Fruit fly (Drosophila melanogaster) whole organism, embryonic: ENCODE results near the gene rho-5.
A peak's percentile ranks its signal among the peaks of the same experiment; 100 is the strongest.

Experiments
- Atf-2 ChIP-seq: fragments of 200-800 bp; sonication (Bioruptor generic); optimal IDR thresholded peaks from 2 replicates; lab custom pipeline; 2016; ENCODE audit warnings: missing biosample characterization, missing genetic modification characterization
- B-H1 ChIP-seq: fragments of 200-800 bp; sonication (Bioruptor generic); IDR thresholded peaks from 3 replicates; pipeline ENCODE4 v1.3.6; 2022; ENCODE audit warnings: missing biosample characterization, missing genetic modification characterization
- Bgb ChIP-seq: fragments of 200-800 bp; sonication (Bioruptor generic); IDR thresholded peaks from 2 replicates; pipeline ENCODE4 v1.3.6; 2022; ENCODE audit warnings: missing biosample characterization, missing genetic modification characterization; ENCODE audit not compliant: partially characterized antibody
- CG1233 ChIP-seq: fragments of 200-800 bp; sonication (Bioruptor generic); optimal IDR thresholded peaks from 4 replicates; lab custom pipeline; 2018; ENCODE audit warnings: missing biosample characterization, mild to moderate bottlenecking, missing genetic modification characterization
- CG12391 ChIP-seq: fragments of 200-800 bp; sonication (Bioruptor generic); optimal IDR thresholded peaks from 3 replicates; lab custom pipeline; 2018; ENCODE audit warnings: missing biosample characterization, mild to moderate bottlenecking, missing genetic modification characterization, moderate library complexity
- CG13296 ChIP-seq: fragments of 200-800 bp; sonication (Bioruptor generic); optimal IDR thresholded peaks from 3 replicates; lab custom pipeline; 2018; ENCODE audit warnings: missing biosample characterization, mild to moderate bottlenecking, missing genetic modification characterization
- CG1529 ChIP-seq: fragments of 200-800 bp; sonication (Bioruptor generic); optimal IDR thresholded peaks from 3 replicates; lab custom pipeline; 2018; ENCODE audit warnings: missing biosample characterization, missing genetic modification characterization
- CG15514 ChIP-seq: fragments of 200-800 bp; sonication (Bioruptor generic); optimal IDR thresholded peaks from 3 replicates; lab custom pipeline; 2017; ENCODE audit warnings: missing biosample characterization, missing genetic modification characterization, mild to moderate bottlenecking, moderate library complexity, missing genetic modification reagents
- CG17359 ChIP-seq: fragments of 200-800 bp; sonication (Bioruptor generic); optimal IDR thresholded peaks from 3 replicates; lab custom pipeline; 2018; ENCODE audit warnings: missing biosample characterization, mild to moderate bottlenecking, missing genetic modification characterization, moderate library complexity
- CG1792 ChIP-seq: fragments of 200-800 bp; sonication (Bioruptor generic); optimal IDR thresholded peaks from 2 replicates; lab custom pipeline; 2016; ENCODE audit warnings: missing biosample characterization, missing genetic modification characterization
- CG18619 ChIP-seq: fragments of 200-800 bp; sonication (Bioruptor generic); optimal IDR thresholded peaks from 3 replicates; lab custom pipeline; 2017; ENCODE audit warnings: missing biosample characterization, mild to moderate bottlenecking, missing genetic modification characterization
- CG30431 ChIP-seq: fragments of 200-800 bp; sonication (Bioruptor generic); optimal IDR thresholded peaks from 2 replicates; lab custom pipeline; 2017; ENCODE audit warnings: missing biosample characterization, missing genetic modification characterization
- CG34376 ChIP-seq: fragments of 200-800 bp; sonication (Bioruptor generic); optimal IDR thresholded peaks from 2 replicates; lab custom pipeline; 2018; ENCODE audit warnings: missing biosample characterization, mild to moderate bottlenecking, missing genetic modification characterization
- CG3726 ChIP-seq: fragments of 200-800 bp; sonication (Bioruptor generic); IDR thresholded peaks from 3 replicates; pipeline ENCODE4, ENCODE4 v1.3.6; 2022; ENCODE audit warnings: missing biosample characterization, missing genetic modification characterization
- CG3995 ChIP-seq: fragments of 200-800 bp; sonication (Bioruptor generic); optimal IDR thresholded peaks from 3 replicates; lab custom pipeline; 2016; ENCODE audit warnings: missing biosample characterization, missing genetic modification characterization
- CG4328 ChIP-seq: fragments of 200-800 bp; sonication (Bioruptor generic); optimal IDR thresholded peaks from 3 replicates; lab custom pipeline; 2017; ENCODE audit warnings: missing biosample characterization, missing genetic modification reagents, missing genetic modification characterization
- CG4730 ChIP-seq: fragments of 200-800 bp; sonication (Bioruptor generic); IDR thresholded peaks from 2 replicates; pipeline ENCODE4 v1.3.6; 2022; ENCODE audit warnings: missing biosample characterization, missing genetic modification characterization
- CG7357 ChIP-seq: fragments of 200-800 bp; sonication (Bioruptor generic); IDR thresholded peaks from 3 replicates; pipeline ENCODE4 v1.3.6; 2022; ENCODE audit warnings: missing biosample characterization, missing genetic modification characterization
- CG7556 ChIP-seq: fragments of 200-800 bp; sonication (Bioruptor generic); optimal IDR thresholded peaks from 2 replicates; lab custom pipeline; 2017; ENCODE audit warnings: missing biosample characterization, mild to moderate bottlenecking, missing genetic modification characterization
- CG8089 ChIP-seq: fragments of 200-800 bp; sonication (Bioruptor generic); optimal IDR thresholded peaks from 3 replicates; lab custom pipeline; 2016; ENCODE audit warnings: missing biosample characterization, missing genetic modification characterization
- CG8765 ChIP-seq: fragments of 200-800 bp; sonication (Bioruptor generic); IDR thresholded peaks from 2 replicates; pipeline ENCODE4 v1.3.6; 2022; ENCODE audit warnings: missing biosample characterization, missing genetic modification characterization
- Camta ChIP-seq: fragments of 200-800 bp; sonication (Bioruptor generic); optimal IDR thresholded peaks from 2 replicates; lab custom pipeline; 2016; ENCODE audit warnings: missing biosample characterization, missing genetic modification characterization
- CkIIα-i1 ChIP-seq: fragments of 200-800 bp; sonication (Bioruptor generic); IDR thresholded peaks from 2 replicates; pipeline ENCODE4 v1.3.6; 2022; ENCODE audit warnings: missing biosample characterization, missing genetic modification characterization
- CrebB ChIP-seq: fragments of 200-800 bp; sonication (Bioruptor generic); optimal IDR thresholded peaks from 3 replicates; lab custom pipeline; 2018; ENCODE audit warnings: missing biosample characterization, mild to moderate bottlenecking, missing genetic modification characterization
- Dad ChIP-seq: fragments of 200-800 bp; sonication (Bioruptor generic); optimal IDR thresholded peaks from 3 replicates; lab custom pipeline; 2016; ENCODE audit warnings: missing biosample characterization, missing genetic modification characterization
- Lhr ChIP-seq: fragments of 200-800 bp; sonication (Bioruptor generic); optimal IDR thresholded peaks from 3 replicates; lab custom pipeline; 2017; ENCODE audit warnings: mild to moderate bottlenecking, missing biosample characterization, missing genetic modification reagents, missing genetic modification characterization
- NC2β ChIP-seq: fragments of 200-800 bp; sonication (Bioruptor generic); optimal IDR thresholded peaks from 2 replicates; lab custom pipeline; 2016; ENCODE audit warnings: missing biosample characterization, missing genetic modification characterization
- NfI ChIP-seq: fragments of 200-800 bp; sonication (Bioruptor generic); optimal IDR thresholded peaks from 3 replicates; lab custom pipeline; 2018; ENCODE audit warnings: missing biosample characterization, mild to moderate bottlenecking, missing genetic modification characterization, moderate library complexity
- Stat92E ChIP-seq, 3 experiments: fragments of >200 bp in 2 of 3; fragments of 200-800 bp in 1 of 3; sonication (Bioruptor generic) in 1 of 3; optimal IDR thresholded peaks; 2 replicates each; lab custom pipeline; 2017 to 2019; ENCODE audit warnings: missing biosample characterization in 3 of 3, missing genetic modification characterization in 3 of 3, mild to moderate bottlenecking in 1 of 3, moderate library complexity in 1 of 3
- ab ChIP-seq: fragments of 200-800 bp; sonication (Bioruptor generic); optimal IDR thresholded peaks from 2 replicates; lab custom pipeline; 2016; ENCODE audit warnings: missing biosample characterization, missing genetic modification characterization
- ase ChIP-seq: fragments of 200-800 bp; sonication (Bioruptor generic); IDR thresholded peaks from 3 replicates; pipeline ENCODE4 v1.3.6; 2022; ENCODE audit warnings: missing biosample characterization, missing genetic modification characterization
- bab2 ChIP-seq: fragments of 200-800 bp; sonication (Bioruptor generic); optimal IDR thresholded peaks from 2 replicates; lab custom pipeline; 2016; ENCODE audit warnings: missing biosample characterization, missing genetic modification characterization
- bigmax ChIP-seq: fragments of 200-800 bp; sonication (Bioruptor generic); optimal IDR thresholded peaks from 2 replicates; lab custom pipeline; 2018; ENCODE audit warnings: missing biosample characterization, mild to moderate bottlenecking, missing genetic modification characterization
- cas ChIP-seq: fragments of 200-800 bp; sonication (Bioruptor generic); IDR thresholded peaks from 2 replicates; pipeline ENCODE4 v1.3.6; 2022; ENCODE audit warnings: missing biosample characterization, missing genetic modification characterization
- caup ChIP-seq: fragments of 200-800 bp; sonication (Bioruptor generic); optimal IDR thresholded peaks from 3 replicates; lab custom pipeline; 2017; ENCODE audit warnings: missing biosample characterization, mild to moderate bottlenecking, missing genetic modification characterization, moderate library complexity; ENCODE audit not compliant: severe bottlenecking
- ci ChIP-seq: fragments of 200-800 bp; sonication (Bioruptor generic); IDR thresholded peaks from 3 replicates; pipeline ENCODE4 v1.3.6; 2022; ENCODE audit warnings: missing biosample characterization, missing genetic modification characterization
- cwo ChIP-seq: fragments of 200-800 bp; sonication (Bioruptor generic); optimal IDR thresholded peaks from 3 replicates; lab custom pipeline; 2017; ENCODE audit warnings: missing biosample characterization, missing genetic modification characterization, mild to moderate bottlenecking, moderate library complexity, missing genetic modification reagents
- dati ChIP-seq: fragments of 200-800 bp; sonication (Bioruptor generic); IDR thresholded peaks from 2 replicates; pipeline ENCODE4 v1.3.6; 2022; ENCODE audit warnings: missing biosample characterization, missing genetic modification characterization
- fd3F ChIP-seq: fragments of 200-800 bp; sonication (Bioruptor generic); optimal IDR thresholded peaks from 2 replicates; lab custom pipeline; 2018; ENCODE audit warnings: missing biosample characterization, mild to moderate bottlenecking, missing genetic modification characterization, moderate library complexity
- gce ChIP-seq: fragments of 200-800 bp; sonication (Bioruptor generic); IDR thresholded peaks from 3 replicates; pipeline ENCODE4 v1.3.6; 2022; ENCODE audit warnings: missing biosample characterization, missing genetic modification characterization
- gt ChIP-seq: fragments of 200-800 bp; sonication (Bioruptor generic); IDR thresholded peaks from 2 replicates; pipeline ENCODE4 v1.3.6; 2022; ENCODE audit warnings: missing biosample characterization, missing genetic modification characterization
- jigr1 ChIP-seq: fragments of 200-800 bp; sonication (Bioruptor generic); IDR thresholded peaks from 3 replicates; pipeline ENCODE4 v1.3.6; 2022; ENCODE audit warnings: missing biosample characterization, missing genetic modification characterization
- lmd ChIP-seq: fragments of 200-800 bp; sonication (Bioruptor generic); IDR thresholded peaks from 2 replicates; pipeline ENCODE4 v1.3.6; 2022; ENCODE audit warnings: missing biosample characterization, missing genetic modification characterization
- lola ChIP-seq, 3 experiments: fragments of >200 bp in 2 of 3; fragments of 200-800 bp in 1 of 3; sonication (Bioruptor generic) in 1 of 3; optimal IDR thresholded peaks; 2 replicates each; lab custom pipeline; 2017 to 2019; ENCODE audit warnings: missing biosample characterization in 3 of 3, missing genetic modification characterization in 3 of 3, mild to moderate bottlenecking in 1 of 3, moderate library complexity in 1 of 3
- nerfin-1 ChIP-seq: fragments of 200-800 bp; sonication (Bioruptor generic); optimal IDR thresholded peaks from 3 replicates; lab custom pipeline; 2019; ENCODE audit warnings: missing biosample characterization, mild to moderate bottlenecking, missing genetic modification characterization, moderate library complexity
- pho ChIP-seq: fragments of 200-800 bp; sonication (Bioruptor generic); optimal IDR thresholded peaks from 2 replicates; lab custom pipeline; 2016; ENCODE audit warnings: missing biosample characterization, missing genetic modification characterization
- prd ChIP-seq, 3 experiments: fragments of >200 bp in 2 of 3; fragments of 200-800 bp in 1 of 3; sonication (Bioruptor generic) in 1 of 3; optimal IDR thresholded peaks in 2 of 3; IDR thresholded peaks in 1 of 3; 2 replicates in 2 of 3; 3 replicates in 1 of 3; pipeline versions ENCODE4 v1.3.6 to Lab custom; 2017 to 2022; ENCODE audit warnings: missing biosample characterization in 1 of 3, missing genetic modification characterization in 1 of 3
- sug ChIP-seq: fragments of 200-800 bp; optimal IDR thresholded peaks from 2 replicates; lab custom pipeline; 2019; ENCODE audit warnings: missing biosample characterization, mild to moderate bottlenecking, missing genetic modification characterization, moderate library complexity
- unc-4 ChIP-seq: fragments of 200-800 bp; sonication (Bioruptor generic); IDR thresholded peaks from 2 replicates; pipeline ENCODE4 v1.3.6; 2022; ENCODE audit warnings: missing biosample characterization, missing genetic modification characterization; ENCODE audit not compliant: partially characterized antibody
- vvl ChIP-seq: fragments of 200-800 bp; sonication (Bioruptor generic); IDR thresholded peaks from 2 replicates; pipeline ENCODE4 v1.3.6; 2022; ENCODE audit warnings: missing biosample characterization, missing genetic modification characterization

rho-5 gene

DNA sequence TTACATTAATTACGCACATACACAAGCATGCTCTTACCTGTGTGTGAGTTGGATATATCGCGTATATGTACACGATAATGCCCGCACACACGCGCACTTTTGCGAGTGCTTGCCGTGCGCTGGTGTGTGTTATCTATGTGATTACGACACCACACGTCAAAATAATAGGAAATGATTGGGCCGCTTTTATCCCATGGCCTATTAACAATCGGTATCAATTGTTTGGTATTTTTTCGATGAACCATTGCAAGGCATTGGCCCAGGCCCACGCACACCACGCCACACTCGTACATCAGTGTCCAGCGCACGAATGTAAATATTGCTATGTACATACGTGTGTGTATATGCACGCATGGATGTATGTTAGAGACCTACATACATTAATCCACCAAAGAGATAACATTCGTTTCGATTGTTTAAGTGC, 38.8 kb downstream of the rho-5 start (continued):
- TF ChIP-seq CG7556 = peak; percentile 47
- TF ChIP-seq Camta (GFP tag; lab: Kevin White, UChicago) = peak; percentile 36
- TF ChIP-seq CG15514 = peak; percentile 96
- TF ChIP-seq NfI = peak; percentile 59
- peak; percentile 13 for TF ChIP-seq CG3995 (GFP tag; lab: Kevin White, UChicago)
- peak; percentile 61 for TF ChIP-seq cwo
- no peak for TF ChIP-seq CG30431 (GFP tag; lab: Kevin White, UChicago)
- peak; percentile 67 for TF ChIP-seq unc-4 (GFP tag; lab: Robert Waterston, UW)
- no peak for TF ChIP-seq prd (optimal IDR thresholded peaks at IDR 0.05; lab: Kevin White, UChicago)
- no peak; the same call in 1 of the 3 replicates for TF ChIP-seq prd (GFP tag; IDR thresholded peaks at IDR 0.05; lab: Robert Waterston, UW)
- TF ChIP-seq pho (GFP tag; lab: Kevin White, UChicago) = peak; percentile 18
- TF ChIP-seq CG12391 (tag; lab: Kevin White, UChicago) = peak; percentile 46
- peak; percentile 17 for TF ChIP-seq CG18619
- no peak for TF ChIP-seq CG4730 (GFP tag; lab: Robert Waterston, UW)
- no peak for TF ChIP-seq CG8765 (GFP tag; lab: Robert Waterston, UW)
- no peak for TF ChIP-seq dati (GFP tag; lab: Robert Waterston, UW)
- TF ChIP-seq Dad (GFP tag; lab: Kevin White, UChicago) = peak; percentile 17
- no peak for TF ChIP-seq CG3726
- TF ChIP-seq CG7357 (GFP tag; lab: Robert Waterston, UW) = no peak
- TF ChIP-seq CG1792 (GFP tag; lab: Kevin White, UChicago) = peak; percentile 24
- peak; percentile 90 for TF ChIP-seq CG13296 (GFP tag; lab: Kevin White, UChicago)
- TF ChIP-seq Bgb (GFP tag; lab: Robert Waterston, UW) = peak; percentile 74
- peak; percentile 24 for TF ChIP-seq Lhr
- TF ChIP-seq CG1233 (GFP tag; lab: Kevin White, UChicago) = peak; percentile 74
- peak; percentile 93 for TF ChIP-seq vvl (GFP tag; lab: Robert Waterston, UW)
- no peak for TF ChIP-seq ase
- TF ChIP-seq lmd (GFP tag; lab: Robert Waterston, UW) = no peak
- peak; percentile 10 for TF ChIP-seq bab2 (GFP tag; lab: Kevin White, UChicago)
- peak; percentile 24 for TF ChIP-seq fd3F (GFP tag; lab: Kevin White, UChicago)
- no peak for TF ChIP-seq CkIIα-i1 (GFP tag; lab: Robert Waterston, UW)
- no peak for TF ChIP-seq jigr1 (GFP tag; lab: Robert Waterston, UW)
- peak; percentile 55 for TF ChIP-seq NC2β (GFP tag; lab: Kevin White, UChicago)
- peak in 2 of 3 experiments; percentile 45 to 82 for TF ChIP-seq lola (GFP tag; optimal IDR thresholded peaks at IDR 0.05; lab: Kevin White, UChicago)
- TF ChIP-seq Stat92E (GFP tag; optimal IDR thresholded peaks at IDR 0.05; lab: Kevin White, UChicago) = peak in 1 of 3 experiments; percentile 33
- no peak; the same call in 2 of the 3 replicates for TF ChIP-seq ci (GFP tag; lab: Robert Waterston, UW)
- TF ChIP-seq CG17359 (tag; lab: Kevin White, UChicago) = peak; percentile 59
- TF ChIP-seq nerfin-1 (tag; lab: Kevin White, UChicago) = peak; percentile 66
- peak; percentile 77 for TF ChIP-seq caup
- peak; percentile 41 for TF ChIP-seq Atf-2
- TF ChIP-seq bigmax (GFP tag; lab: Kevin White, UChicago) = peak; percentile 57
- TF ChIP-seq CG1529 = peak; percentile 62
- TF ChIP-seq B-H1 (GFP tag; lab: Robert Waterston, UW) = no peak
- peak; percentile 55 for TF ChIP-seq CG8089 (GFP tag; lab: Kevin White, UChicago)
- no peak for TF ChIP-seq cas (GFP tag; lab: Robert Waterston, UW)
- peak; percentile 88 for TF ChIP-seq CG4328 (GFP tag; lab: Kevin White, UChicago)
- TF ChIP-seq gt (GFP tag; lab: Robert Waterston, UW) = no peak
- TF ChIP-seq gce = no peak
- TF ChIP-seq CrebB (tag; lab: Kevin White, UChicago) = peak; percentile 89
- TF ChIP-seq CG34376 (GFP tag; lab: Kevin White, UChicago) = peak; percentile 99
- peak; percentile 51 for TF ChIP-seq ab
- peak; percentile 87 for TF ChIP-seq sug (tag; lab: Kevin White, UChicago)
